Fruit fly (Drosophila melanogaster) whole organism, embryonic: ENCODE measurements around the gene CG6959.

Experiments used
- Atf6 ChIP-seq: fragments of 200-800 bp; sonication (Bioruptor generic); IDR thresholded peaks from 2 replicates; pipeline ENCODE4 v1.3.6; 2022; ENCODE audit warnings: missing biosample characterization, missing genetic modification characterization
- Awh ChIP-seq: fragments of 200-800 bp; sonication (Bioruptor generic); IDR thresholded peaks from 2 replicates; pipeline ENCODE4, ENCODE4 v1.3.6; 2022; ENCODE audit warnings: missing biosample characterization, missing genetic modification characterization
- CG10979 ChIP-seq: fragments of 200-800 bp; sonication (Bioruptor generic); optimal IDR thresholded peaks from 2 replicates; lab custom pipeline; 2018; ENCODE audit warnings: missing biosample characterization, mild to moderate bottlenecking, missing genetic modification characterization, moderate library complexity
- CG11504 ChIP-seq: fragments of 200-800 bp; sonication (Bioruptor generic); optimal IDR thresholded peaks from 3 replicates; lab custom pipeline; 2019; ENCODE audit warnings: missing biosample characterization, mild to moderate bottlenecking, missing genetic modification characterization, moderate library complexity
- CG12104 ChIP-seq: fragments of 200-800 bp; sonication (Bioruptor generic); optimal IDR thresholded peaks from 3 replicates; lab custom pipeline; 2016; ENCODE audit warnings: missing biosample characterization, missing genetic modification characterization
- CG12769 ChIP-seq: fragments of 200-800 bp; sonication (Bioruptor generic); optimal IDR thresholded peaks from 2 replicates; lab custom pipeline; 2019; ENCODE audit warnings: missing biosample characterization, mild to moderate bottlenecking, missing genetic modification characterization, moderate library complexity
- CG13287 ChIP-seq: fragments of 200-800 bp; sonication (Bioruptor generic); IDR thresholded peaks from 2 replicates; pipeline ENCODE4 v1.3.6; 2022; ENCODE audit warnings: missing biosample characterization, missing genetic modification characterization; ENCODE audit not compliant: partially characterized antibody
- CG15269 ChIP-seq: fragments of 200-800 bp; sonication (Bioruptor generic); optimal IDR thresholded peaks from 2 replicates; lab custom pipeline; 2018; ENCODE audit warnings: missing biosample characterization, mild to moderate bottlenecking, missing genetic modification characterization, moderate library complexity
- CG15601 ChIP-seq: fragments of 200-800 bp; sonication (Bioruptor generic); optimal IDR thresholded peaks from 3 replicates; lab custom pipeline; 2019; ENCODE audit warnings: missing biosample characterization, mild to moderate bottlenecking, missing genetic modification characterization, moderate library complexity
- CG1603 ChIP-seq: fragments of 200-800 bp; sonication (Bioruptor generic); optimal IDR thresholded peaks from 2 replicates; lab custom pipeline; 2019; ENCODE audit warnings: missing biosample characterization, mild to moderate bottlenecking, missing genetic modification characterization, moderate library complexity
- CG16779 ChIP-seq: fragments of 200-800 bp; sonication (Bioruptor generic); IDR thresholded peaks from 2 replicates; pipeline ENCODE4 v1.3.6; 2022; ENCODE audit warnings: missing biosample characterization, missing genetic modification characterization
- CG17802 ChIP-seq: fragments of 200-800 bp; sonication (Bioruptor generic); optimal IDR thresholded peaks from 2 replicates; lab custom pipeline; 2018; ENCODE audit warnings: missing biosample characterization, mild to moderate bottlenecking, missing genetic modification characterization, moderate library complexity
- CG2129 ChIP-seq: fragments of 200-800 bp; sonication (Bioruptor generic); IDR thresholded peaks from 2 replicates; pipeline ENCODE4 v1.3.6; 2022; ENCODE audit warnings: missing biosample characterization, missing genetic modification characterization; ENCODE audit not compliant: partially characterized antibody
- CG30431 ChIP-seq: fragments of 200-800 bp; sonication (Bioruptor generic); optimal IDR thresholded peaks from 2 replicates; lab custom pipeline; 2017; ENCODE audit warnings: missing biosample characterization, missing genetic modification characterization
- CG6654 ChIP-seq: fragments of 200-800 bp; sonication (Bioruptor generic); optimal IDR thresholded peaks from 2 replicates; lab custom pipeline; 2017; ENCODE audit warnings: missing biosample characterization, mild to moderate bottlenecking, missing genetic modification characterization
- CG6765 ChIP-seq: fragments of 200-800 bp; sonication (Bioruptor generic); optimal IDR thresholded peaks from 3 replicates; lab custom pipeline; 2017; ENCODE audit warnings: missing biosample characterization, mild to moderate bottlenecking, missing genetic modification characterization
- CG7372 ChIP-seq: fragments of 200-800 bp; sonication (Bioruptor generic); IDR thresholded peaks from 2 replicates; pipeline ENCODE4 v1.3.6; 2022; ENCODE audit warnings: missing biosample characterization, missing genetic modification characterization
- CG7963 ChIP-seq: fragments of 200-800 bp; sonication (Bioruptor generic); IDR thresholded peaks from 3 replicates; pipeline ENCODE4 v1.3.6; 2022; ENCODE audit warnings: missing biosample characterization, missing genetic modification characterization; ENCODE audit not compliant: partially characterized antibody
- CG8924 ChIP-seq: fragments of 200-800 bp; optimal IDR thresholded peaks from 3 replicates; lab custom pipeline; 2019; ENCODE audit warnings: missing biosample characterization, mild to moderate bottlenecking, missing genetic modification characterization, moderate library complexity
- Dfd ChIP-seq, 2 experiments: fragments of >200 bp; optimal IDR thresholded peaks; 2 replicates each; lab custom pipeline; 2017; ENCODE audit warnings: missing biosample characterization in 2 of 2, missing genetic modification characterization in 2 of 2
- Dll ChIP-seq: fragments of 200-800 bp; sonication (Bioruptor generic); IDR thresholded peaks from 4 replicates; pipeline ENCODE4 v1.3.6; 2022; ENCODE audit warnings: missing biosample characterization, missing genetic modification characterization; ENCODE audit not compliant: partially characterized antibody
- Eip74EF ChIP-seq, 2 experiments: fragments of 200-800 bp in 1 of 2; fragments of >200 bp in 1 of 2; sonication (Bioruptor generic) in 1 of 2; optimal IDR thresholded peaks; 2 replicates each; lab custom pipeline; 2017 to 2019; ENCODE audit warnings: missing biosample characterization in 2 of 2, missing genetic modification characterization in 2 of 2, mild to moderate bottlenecking in 1 of 2, moderate library complexity in 1 of 2
- HLH4C ChIP-seq: fragments of 200-800 bp; sonication (Bioruptor generic); IDR thresholded peaks from 3 replicates; pipeline ENCODE4 v1.3.6; 2022; ENCODE audit warnings: missing biosample characterization, missing genetic modification characterization; ENCODE audit not compliant: partially characterized antibody
- Hmx ChIP-seq: fragments of 200-800 bp; sonication (Bioruptor generic); optimal IDR thresholded peaks from 2 replicates; lab custom pipeline; 2016; ENCODE audit warnings: missing biosample characterization, missing genetic modification characterization
- Neu2 ChIP-seq: fragments of 200-800 bp; sonication (Bioruptor generic); optimal IDR thresholded peaks from 3 replicates; lab custom pipeline; 2016; ENCODE audit warnings: missing biosample characterization, missing genetic modification characterization, borderline replicate concordance
- Stat92E ChIP-seq, 3 experiments: fragments of >200 bp in 2 of 3; fragments of 200-800 bp in 1 of 3; sonication (Bioruptor generic) in 1 of 3; optimal IDR thresholded peaks; 2 replicates each; lab custom pipeline; 2017 to 2019; ENCODE audit warnings: missing biosample characterization in 3 of 3, missing genetic modification characterization in 3 of 3, mild to moderate bottlenecking in 1 of 3, moderate library complexity in 1 of 3
- Trl ChIP-seq, 3 experiments: fragments of >200 bp in 2 of 3; fragments of 200-800 bp in 1 of 3; sonication (Bioruptor generic) in 1 of 3; optimal IDR thresholded peaks; 2 replicates in 1 of 3; 3 replicates in 2 of 3; lab custom pipeline; 2016 to 2017; ENCODE audit warnings: missing biosample characterization in 1 of 3, missing genetic modification characterization in 1 of 3
- ab ChIP-seq: fragments of 200-800 bp; sonication (Bioruptor generic); optimal IDR thresholded peaks from 2 replicates; lab custom pipeline; 2016; ENCODE audit warnings: missing biosample characterization, missing genetic modification characterization
- az2 ChIP-seq: fragments of 200-800 bp; sonication (Bioruptor generic); optimal IDR thresholded peaks from 3 replicates; lab custom pipeline; 2016; ENCODE audit warnings: missing biosample characterization, missing genetic modification characterization
- bbx ChIP-seq: fragments of 200-800 bp; sonication (Bioruptor generic); IDR thresholded peaks from 2 replicates; pipeline ENCODE4 v1.3.6; 2022; ENCODE audit warnings: missing biosample characterization, missing genetic modification characterization; ENCODE audit not compliant: partially characterized antibody
- cas ChIP-seq: fragments of 200-800 bp; sonication (Bioruptor generic); IDR thresholded peaks from 2 replicates; pipeline ENCODE4 v1.3.6; 2022; ENCODE audit warnings: missing biosample characterization, missing genetic modification characterization
- exex ChIP-seq: fragments of 200-800 bp; sonication (Bioruptor generic); optimal IDR thresholded peaks from 4 replicates; lab custom pipeline; 2018; ENCODE audit warnings: missing biosample characterization, mild to moderate bottlenecking, missing genetic modification characterization, moderate library complexity
- eyg ChIP-seq: fragments of 200-800 bp; sonication (Bioruptor generic); optimal IDR thresholded peaks from 3 replicates; lab custom pipeline; 2016; ENCODE audit warnings: missing biosample characterization, missing genetic modification characterization
- ind ChIP-seq: fragments of 200-800 bp; sonication (Bioruptor generic); optimal IDR thresholded peaks from 3 replicates; lab custom pipeline; 2016; ENCODE audit warnings: missing biosample characterization, missing genetic modification characterization
- kay ChIP-seq: fragments of 200-800 bp; sonication (Bioruptor generic); optimal IDR thresholded peaks from 2 replicates; lab custom pipeline; 2016; ENCODE audit warnings: missing biosample characterization, missing genetic modification characterization
- lab ChIP-seq: fragments of 200-800 bp; sonication (Bioruptor generic); optimal IDR thresholded peaks from 3 replicates; lab custom pipeline; 2017; ENCODE audit warnings: missing biosample characterization, missing genetic modification characterization, mild to moderate bottlenecking, moderate library complexity, missing genetic modification reagents
- luna ChIP-seq: fragments of 200-800 bp; sonication (Bioruptor generic); optimal IDR thresholded peaks from 2 replicates; lab custom pipeline; 2016; ENCODE audit warnings: missing biosample characterization, missing genetic modification characterization
- nau ChIP-seq: fragments of 200-800 bp; sonication (Bioruptor generic); optimal IDR thresholded peaks from 3 replicates; lab custom pipeline; 2017; ENCODE audit warnings: missing biosample characterization, mild to moderate bottlenecking, missing genetic modification characterization, missing genetic modification reagents
- nerfin-2 ChIP-seq: fragments of 200-800 bp; sonication (Bioruptor generic); IDR thresholded peaks from 2 replicates; pipeline ENCODE4 v1.3.6; 2022; ENCODE audit warnings: missing biosample characterization, missing genetic modification characterization; ENCODE audit not compliant: partially characterized antibody
- nom ChIP-seq: fragments of 200-800 bp; sonication (Bioruptor generic); optimal IDR thresholded peaks from 2 replicates; lab custom pipeline; 2017; ENCODE audit warnings: missing biosample characterization, missing genetic modification characterization, mild to moderate bottlenecking, moderate library complexity, missing genetic modification reagents
- prd ChIP-seq, 3 experiments: fragments of >200 bp in 2 of 3; fragments of 200-800 bp in 1 of 3; sonication (Bioruptor generic) in 1 of 3; optimal IDR thresholded peaks in 2 of 3; IDR thresholded peaks in 1 of 3; 2 replicates in 2 of 3; 3 replicates in 1 of 3; pipeline versions ENCODE4 v1.3.6 to Lab custom; 2017 to 2022; ENCODE audit warnings: missing biosample characterization in 1 of 3, missing genetic modification characterization in 1 of 3
- repo ChIP-seq: fragments of 200-800 bp; sonication (Bioruptor generic); optimal IDR thresholded peaks from 2 replicates; lab custom pipeline; 2016; ENCODE audit warnings: missing biosample characterization, missing genetic modification characterization
- shn ChIP-seq: fragments of 200-800 bp; sonication (Bioruptor generic); optimal IDR thresholded peaks from 3 replicates; lab custom pipeline; 2016; ENCODE audit warnings: missing biosample characterization, missing genetic modification characterization
- sim ChIP-seq: fragments of 200-800 bp; sonication (Bioruptor generic); IDR thresholded peaks from 2 replicates; pipeline ENCODE4 v1.3.6; 2022; ENCODE audit warnings: missing biosample characterization, missing genetic modification characterization
- tap ChIP-seq: fragments of 200-800 bp; optimal IDR thresholded peaks from 3 replicates; lab custom pipeline; 2019; ENCODE audit warnings: missing biosample characterization, mild to moderate bottlenecking, missing genetic modification characterization, moderate library complexity
- zf30C ChIP-seq: fragments of 200-800 bp; sonication (Bioruptor generic); optimal IDR thresholded peaks from 3 replicates; lab custom pipeline; 2018; ENCODE audit warnings: missing biosample characterization, mild to moderate bottlenecking, missing genetic modification characterization
- zfh1 ChIP-seq: fragments of 200-800 bp; sonication (Bioruptor generic); IDR thresholded peaks from 3 replicates; pipeline ENCODE4 v1.3.6; 2022; ENCODE audit warnings: missing biosample characterization, missing genetic modification characterization

Gene CG6959

DNA sequence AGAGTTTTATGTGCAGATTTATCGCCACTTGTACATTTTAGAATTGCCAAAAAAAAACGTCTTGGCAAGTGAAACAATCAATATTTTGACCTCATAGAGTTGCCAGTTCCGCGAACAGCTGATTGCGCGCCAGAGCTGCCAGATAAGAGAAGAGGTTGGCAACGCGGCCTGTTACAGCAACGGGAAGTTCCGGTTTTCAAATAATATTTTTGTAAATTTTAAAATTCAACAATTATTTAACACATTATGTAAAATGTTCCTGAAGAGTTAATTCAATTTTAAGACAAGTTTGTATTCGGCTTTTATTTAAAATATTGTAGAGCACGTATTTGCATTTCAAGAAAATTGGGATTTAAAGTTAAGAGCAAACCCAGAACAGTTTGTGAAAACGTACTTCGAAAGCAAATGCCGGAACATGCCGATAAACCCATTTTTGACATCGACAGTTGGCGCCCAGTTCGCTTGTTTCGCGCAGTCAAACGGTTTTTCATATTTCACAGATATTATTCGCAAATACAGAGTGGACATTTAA, 82.5 kb downstream of the CG6959 start, which contains the start of the genes prd1 and HisCl1 (continued):
- TF ChIP-seq cas (GFP tag; lab: Robert Waterston, UW) (peak; percentile 23; the same call in 1 of the 2 replicates), luna (no peak), CG7372 (peak; percentile 55; the same call in 1 of the 2 replicates), Stat92E (GFP tag; optimal IDR thresholded peaks at IDR 0.05; lab: Kevin White, UChicago) (no peak), CG12104 (peak; percentile 59), kay (GFP tag; lab: Kevin White, UChicago) (no peak), lab (GFP tag; lab: Kevin White, UChicago) (no peak), CG11504 (no peak), Atf6 (GFP tag; lab: Robert Waterston, UW) (0 out of 2 replicates have a peak, but pooled peaks have one; percentile 59), ab (GFP tag; lab: Kevin White, UChicago) (no peak), CG12769 (tag; lab: Kevin White, UChicago) (no peak), Eip74EF (GFP tag; optimal IDR thresholded peaks at IDR 0.05; lab: Kevin White, UChicago) (no peak), Dll (no peak), repo (no peak), HLH4C (GFP tag; lab: Robert Waterston, UW) (no peak), az2 (peak; percentile 64), bbx (GFP tag; lab: Robert Waterston, UW) (no peak), tap (tag; lab: Kevin White, UChicago) (no peak), nom (GFP tag; lab: Kevin White, UChicago) (peak; percentile 25), CG1603 (no peak), CG13287 (GFP tag; lab: Robert Waterston, UW) (peak; percentile 38; the same call in 1 of the 2 replicates), sim (GFP tag; lab: Robert Waterston, UW) (no peak), zfh1 (GFP tag; lab: Robert Waterston, UW) (peak; percentile 50; the same call in 1 of the 3 replicates), ind (peak; percentile 65), nerfin-2 (GFP tag; lab: Robert Waterston, UW) (no peak), Neu2 (no peak), Awh (GFP tag; lab: Robert Waterston, UW) (0 out of 2 replicates have a peak, but pooled peaks have one; percentile 36), CG2129 (GFP tag; lab: Robert Waterston, UW) (no peak), Hmx (GFP tag; lab: Kevin White, UChicago) (peak; percentile 30), exex (tag; lab: Kevin White, UChicago) (no peak), CG15269 (tag; lab: Kevin White, UChicago) (no peak), CG8924 (tag; lab: Kevin White, UChicago) (peak; percentile 52), CG10979 (tag; lab: Kevin White, UChicago) (peak; percentile 62), zf30C (no peak), nau (GFP tag; lab: Kevin White, UChicago) (no peak), CG15601 (tag; lab: Kevin White, UChicago) (peak; percentile 72), CG6654 (GFP tag; lab: Kevin White, UChicago) (peak; percentile 40), Dfd (GFP tag; optimal IDR thresholded peaks at IDR 0.05; lab: Kevin White, UChicago) (no peak), CG7963 (no peak), eyg (GFP tag; lab: Kevin White, UChicago) (no peak), CG30431 (GFP tag; lab: Kevin White, UChicago) (peak; percentile 35), shn (GFP tag; lab: Kevin White, UChicago) (peak; percentile 68), CG16779 (GFP tag; lab: Robert Waterston, UW) (no peak), CG6765 (peak; percentile 25), CG17802 (tag; lab: Kevin White, UChicago) (peak; percentile 40), prd (optimal IDR thresholded peaks at IDR 0.05; lab: Kevin White, UChicago) (no peak), prd (GFP tag; IDR thresholded peaks at IDR 0.05; lab: Robert Waterston, UW) (peak; percentile 74), Trl (optimal IDR thresholded peaks at IDR 0.05; lab: Kevin White, UChicago) (no peak), Trl (GFP tag; optimal IDR thresholded peaks at IDR 0.05; lab: Kevin White, UChicago) (peak; percentile 65)
